Fruit fly (Drosophila melanogaster): ENCODE data around the gene Poc1.

Gene Poc1

dm6 chr3L:13378202-13378601, 11.6 kb downstream of the Poc1 start, which contains the start of gene SNCF (continued):
- no peak for TF ChIP-seq klu (GFP tag; IDR thresholded peaks at IDR 0.05)
- no peak for TF ChIP-seq tgo (GFP tag; IDR thresholded peaks at IDR 0.05)
- peak; percentile 54 for TF ChIP-seq twi (tag; optimal IDR thresholded peaks at IDR 0.05)
- no peak for TF ChIP-seq sc (optimal IDR thresholded peaks at IDR 0.05)
- TF ChIP-seq sc (GFP tag; optimal IDR thresholded peaks at IDR 0.05) = no peak
- TF ChIP-seq CG2202 (tag; optimal IDR thresholded peaks at IDR 0.05) = no peak
- TF ChIP-seq Chrac-16 (GFP tag; optimal IDR thresholded peaks at IDR 0.05) = no peak
- TF ChIP-seq CG7271 (tag; optimal IDR thresholded peaks at IDR 0.05) = peak; percentile 70
- TF ChIP-seq CG12299 (tag; optimal IDR thresholded peaks at IDR 0.05) = no peak
- TF ChIP-seq cad (GFP tag; optimal IDR thresholded peaks at IDR 0.05) = peak; percentile 99
- TF ChIP-seq YL-1 (GFP tag; optimal IDR thresholded peaks at IDR 0.05) = no peak
- no peak for TF ChIP-seq ase (GFP tag; IDR thresholded peaks at IDR 0.05)
- TF ChIP-seq sens (GFP tag) = no peak

dm6 chr3L:13377657-13378056, 12.1 kb downstream of the Poc1 start, which contains the start of gene CG14111:
Gene CG14111 (plus strand): TSS chr3L:13377957.
- TF ChIP-seq Usf (GFP tag; optimal IDR thresholded peaks at IDR 0.05) = no peak
- peak; percentile 0 for TF ChIP-seq Ets65A (GFP tag)
- no peak for TF ChIP-seq CG10431 (GFP tag; optimal IDR thresholded peaks at IDR 0.05)

dm6 chr3L:13356084-13356693, 33.6 kb downstream of the Poc1 start, which contains the start of gene Nplp2:
Gene Nplp2 (plus strand): TSS chr3L:13356376.
- TF ChIP-seq CG2875 (GFP tag; optimal IDR thresholded peaks at IDR 0.05) (peak; percentile 5), CG12299 (tag; optimal IDR thresholded peaks at IDR 0.05) (peak; percentile 47), twi (tag; optimal IDR thresholded peaks at IDR 0.05) (peak; percentile 30), Fer2 (tag; optimal IDR thresholded peaks at IDR 0.05) (no peak), CHES-1-like (GFP tag; optimal IDR thresholded peaks at IDR 0.05) (no peak), MBD-R2 (GFP tag; IDR thresholded peaks at IDR 0.05) (no peak), fu2 (GFP tag; optimal IDR thresholded peaks at IDR 0.05) (no peak), amos (GFP tag; IDR thresholded peaks at IDR 0.05; ENCODE audit: partially characterized antibody) (no peak), danr (GFP tag; IDR thresholded peaks at IDR 0.05) (peak; percentile 16; the same call in 1 of the 2 replicates), dati (GFP tag; IDR thresholded peaks at IDR 0.05) (peak; percentile 25; the same call in 1 of the 2 replicates), CG15696 (tag; optimal IDR thresholded peaks at IDR 0.05) (peak; percentile 72), E2f1 (GFP tag; IDR thresholded peaks at IDR 0.05) (peak; percentile 39), Jarid2 (GFP tag; optimal IDR thresholded peaks at IDR 0.05) (no peak), Sry-δ (GFP tag; optimal IDR thresholded peaks at IDR 0.05) (no peak), CG2199 (GFP tag; IDR thresholded peaks at IDR 0.05) (no peak), sug (tag; optimal IDR thresholded peaks at IDR 0.05) (peak; percentile 48), nau (GFP tag; optimal IDR thresholded peaks at IDR 0.05) (peak; percentile 8), tap (tag; optimal IDR thresholded peaks at IDR 0.05) (peak; percentile 34), Hr51 (GFP tag; optimal IDR thresholded peaks at IDR 0.05) (peak in 1 of 2 experiments; percentile 54), CG4854 (GFP tag; optimal IDR thresholded peaks at IDR 0.05) (no peak), Eip74EF (GFP tag; optimal IDR thresholded peaks at IDR 0.05) (peak in 1 of 2 experiments; percentile 31), CG10959 (GFP tag; IDR thresholded peaks at IDR 0.05) (no peak), pzg (GFP tag; optimal IDR thresholded peaks at IDR 0.05) (no peak), sna (GFP tag; IDR thresholded peaks at IDR 0.05; ENCODE audit: partially characterized antibody) (no peak), disco-r (GFP tag; optimal IDR thresholded peaks at IDR 0.05) (no peak), jigr1 (GFP tag; IDR thresholded peaks at IDR 0.05) (no peak), CG10565 (GFP tag; optimal IDR thresholded peaks at IDR 0.05) (no peak), Trl (optimal IDR thresholded peaks at IDR 0.05) (no peak), Trl (GFP tag; optimal IDR thresholded peaks at IDR 0.05) (no peak), Poxn (GFP tag; IDR thresholded peaks at IDR 0.05) (no peak), Dp (GFP tag; optimal IDR thresholded peaks at IDR 0.05) (no peak), CG4820 (GFP tag; optimal IDR thresholded peaks at IDR 0.05) (peak; percentile 40), NfI (GFP tag; optimal IDR thresholded peaks at IDR 0.05) (peak; percentile 44), Rx (GFP tag; IDR thresholded peaks at IDR 0.05) (0 out of 2 replicates have a peak, but pooled peaks have one; percentile 6)

All from whole organism, embryonic.